Worm (Caenorhabditis elegans) whole organism, mixed stage, embryonic: ENCODE measurements around the gene wht-2.

Experiments
- M03D4.4 ChIP-seq: sonication (generic microtip); optimal IDR thresholded peaks from 2 replicates; lab custom pipeline; 2017; ENCODE audit warnings: mild to moderate bottlenecking, missing genetic modification characterization, missing compliant biosample characterization
- lin-32 ChIP-seq: fragments of 200-800 bp; sonication (Bioruptor generic); optimal IDR thresholded peaks from 2 replicates; lab custom pipeline; 2018; ENCODE audit warnings: mild to moderate bottlenecking, missing genetic modification characterization, missing compliant biosample characterization
- lsy-2 ChIP-seq: fragments of 150-350 bp; optimal IDR thresholded peaks from 2 replicates; lab custom pipeline; 2014; ENCODE audit warnings: missing biosample characterization, missing genetic modification characterization
- nhr-2 ChIP-seq: fragments of 150-350 bp; optimal IDR thresholded peaks from 2 replicates; lab custom pipeline; 2014; ENCODE audit warnings: missing biosample characterization, missing genetic modification characterization
- nhr-237 ChIP-seq: fragments of 150-350 bp; optimal IDR thresholded peaks from 2 replicates; lab custom pipeline; 2014; ENCODE audit warnings: missing biosample characterization, missing genetic modification characterization
- nhr-28 ChIP-seq: fragments of 150-350 bp; optimal IDR thresholded peaks from 2 replicates; lab custom pipeline; 2014; ENCODE audit warnings: missing biosample characterization, missing genetic modification characterization
- tbx-8 ChIP-seq: fragments of 200-800 bp; sonication (Bioruptor generic); optimal IDR thresholded peaks from 2 replicates; lab custom pipeline; 2018; ENCODE audit warnings: mild to moderate bottlenecking, missing genetic modification characterization, moderate library complexity, missing compliant biosample characterization
- unc-62 ChIP-seq: fragments of 150-350 bp; optimal IDR thresholded peaks from 2 replicates; lab custom pipeline; 2014; ENCODE audit warnings: missing biosample characterization, missing genetic modification reagents, missing genetic modification characterization
- ztf-11 ChIP-seq: fragments of 150-350 bp; optimal IDR thresholded peaks from 2 replicates; lab custom pipeline; 2014; ENCODE audit warnings: missing biosample characterization, missing genetic modification characterization

- no peak for TF ChIP-seq unc-62 (GFP tag; lab: Kevin White, UChicago)
- TF ChIP-seq M03D4.4 (tag; lab: Kevin White, UChicago) = no peak
- TF ChIP-seq lsy-2 (tag; lab: Kevin White, UChicago) = no peak
- TF ChIP-seq lin-32 = no peak
- TF ChIP-seq nhr-2 (tag; lab: Kevin White, UChicago) = no peak
- no peak for TF ChIP-seq tbx-8
- no peak for TF ChIP-seq nhr-28 (tag; lab: Kevin White, UChicago)
- TF ChIP-seq nhr-237 = no peak
- no peak for TF ChIP-seq ztf-11
These were observed 17.8 kb downstream of the wht-2 start for ce11 chrIV:11487889-11488556.
